Fruit fly (Drosophila melanogaster) whole organism, embryonic: ENCODE measurements around the gene CG5107.

Experiments
- Ada2b ChIP-seq: fragments of 200-800 bp; sonication (Bioruptor generic); IDR thresholded peaks from 2 replicates; pipeline ENCODE4 v1.3.6; 2022; ENCODE audit warnings: missing biosample characterization, missing genetic modification characterization
- CG12155 ChIP-seq: fragments of 200-800 bp; sonication (Bioruptor generic); optimal IDR thresholded peaks from 3 replicates; lab custom pipeline; 2016; ENCODE audit warnings: missing biosample characterization, missing genetic modification characterization
- CG12299 ChIP-seq: fragments of 200-800 bp; sonication (Bioruptor generic); optimal IDR thresholded peaks from 2 replicates; lab custom pipeline; 2018; ENCODE audit warnings: missing biosample characterization, mild to moderate bottlenecking, missing genetic modification characterization
- CG1233 ChIP-seq: fragments of 200-800 bp; sonication (Bioruptor generic); optimal IDR thresholded peaks from 4 replicates; lab custom pipeline; 2018; ENCODE audit warnings: missing biosample characterization, mild to moderate bottlenecking, missing genetic modification characterization
- CG12391 ChIP-seq: fragments of 200-800 bp; sonication (Bioruptor generic); optimal IDR thresholded peaks from 3 replicates; lab custom pipeline; 2018; ENCODE audit warnings: missing biosample characterization, mild to moderate bottlenecking, missing genetic modification characterization, moderate library complexity
- CG13775 ChIP-seq: fragments of 200-800 bp; sonication (Bioruptor generic); optimal IDR thresholded peaks from 3 replicates; lab custom pipeline; 2017; ENCODE audit warnings: missing biosample characterization, mild to moderate bottlenecking, missing genetic modification characterization
- CG14667 ChIP-seq: fragments of 200-800 bp; sonication (Bioruptor generic); IDR thresholded peaks from 2 replicates; pipeline ENCODE4 v1.3.6; 2022; ENCODE audit warnings: missing biosample characterization, missing genetic modification characterization
- CG15011 ChIP-seq: fragments of 200-800 bp; sonication (Bioruptor generic); optimal IDR thresholded peaks from 3 replicates; lab custom pipeline; 2018; ENCODE audit warnings: missing biosample characterization, mild to moderate bottlenecking, missing genetic modification characterization
- CG15269 ChIP-seq: fragments of 200-800 bp; sonication (Bioruptor generic); optimal IDR thresholded peaks from 2 replicates; lab custom pipeline; 2018; ENCODE audit warnings: missing biosample characterization, mild to moderate bottlenecking, missing genetic modification characterization, moderate library complexity
- CG15601 ChIP-seq: fragments of 200-800 bp; sonication (Bioruptor generic); optimal IDR thresholded peaks from 3 replicates; lab custom pipeline; 2019; ENCODE audit warnings: missing biosample characterization, mild to moderate bottlenecking, missing genetic modification characterization, moderate library complexity
- CG17186 ChIP-seq: fragments of 200-800 bp; sonication (Bioruptor generic); optimal IDR thresholded peaks from 3 replicates; lab custom pipeline; 2017; ENCODE audit warnings: missing biosample characterization, missing genetic modification reagents, missing genetic modification characterization
- CG3407 ChIP-seq: fragments of 200-800 bp; sonication (Bioruptor generic); optimal IDR thresholded peaks from 2 replicates; lab custom pipeline; 2018; ENCODE audit warnings: missing biosample characterization, mild to moderate bottlenecking, missing genetic modification characterization
- CG5245 ChIP-seq: fragments of 200-800 bp; sonication (Bioruptor generic); optimal IDR thresholded peaks from 3 replicates; lab custom pipeline; 2016; ENCODE audit warnings: missing biosample characterization, missing genetic modification characterization
- CG6254 ChIP-seq: fragments of 200-800 bp; sonication (Bioruptor generic); optimal IDR thresholded peaks from 3 replicates; lab custom pipeline; 2017; ENCODE audit warnings: mild to moderate bottlenecking, missing biosample characterization, missing genetic modification reagents, missing genetic modification characterization
- CG6683 ChIP-seq: fragments of 200-800 bp; sonication (Bioruptor generic); optimal IDR thresholded peaks from 2 replicates; lab custom pipeline; 2017; ENCODE audit warnings: missing biosample characterization, mild to moderate bottlenecking, missing genetic modification characterization, missing genetic modification reagents
- CG9437 ChIP-seq: fragments of 200-800 bp; sonication (Bioruptor generic); optimal IDR thresholded peaks from 2 replicates; lab custom pipeline; 2018; ENCODE audit warnings: missing biosample characterization, mild to moderate bottlenecking, missing genetic modification characterization
- CG9797 ChIP-seq: fragments of 200-800 bp; sonication (Bioruptor generic); optimal IDR thresholded peaks from 3 replicates; lab custom pipeline; 2018; ENCODE audit warnings: missing biosample characterization, mild to moderate bottlenecking, missing genetic modification characterization
- CkIIα-i1 ChIP-seq: fragments of 200-800 bp; sonication (Bioruptor generic); IDR thresholded peaks from 2 replicates; pipeline ENCODE4 v1.3.6; 2022; ENCODE audit warnings: missing biosample characterization, missing genetic modification characterization
- Dbx ChIP-seq: fragments of 200-800 bp; sonication (Bioruptor generic); IDR thresholded peaks from 3 replicates; pipeline ENCODE4 v1.3.6; 2022; ENCODE audit warnings: missing biosample characterization, missing genetic modification characterization
- Eip74EF ChIP-seq, 2 experiments: fragments of 200-800 bp in 1 of 2; fragments of >200 bp in 1 of 2; sonication (Bioruptor generic) in 1 of 2; optimal IDR thresholded peaks; 2 replicates each; lab custom pipeline; 2017 to 2019; ENCODE audit warnings: missing biosample characterization in 2 of 2, missing genetic modification characterization in 2 of 2, mild to moderate bottlenecking in 1 of 2, moderate library complexity in 1 of 2
- HmgD ChIP-seq: fragments of 200-800 bp; sonication (Bioruptor generic); optimal IDR thresholded peaks from 3 replicates; lab custom pipeline; 2016; ENCODE audit warnings: missing biosample characterization, missing genetic modification characterization
- Hmx ChIP-seq: fragments of 200-800 bp; sonication (Bioruptor generic); optimal IDR thresholded peaks from 2 replicates; lab custom pipeline; 2016; ENCODE audit warnings: missing biosample characterization, missing genetic modification characterization
- Hr51 ChIP-seq, 2 experiments: fragments of 200-800 bp; sonication (Bioruptor generic); optimal IDR thresholded peaks; 2 replicates in 1 of 2; 3 replicates in 1 of 2; lab custom pipeline; 2016 to 2018; ENCODE audit warnings: missing biosample characterization in 2 of 2, missing genetic modification characterization in 2 of 2, mild to moderate bottlenecking in 1 of 2, moderate library complexity in 1 of 2
- Jarid2 ChIP-seq: fragments of 200-800 bp; sonication (Bioruptor generic); optimal IDR thresholded peaks from 3 replicates; lab custom pipeline; 2017; ENCODE audit warnings: mild to moderate bottlenecking, missing biosample characterization, missing genetic modification reagents, missing genetic modification characterization
- Lhr ChIP-seq: fragments of 200-800 bp; sonication (Bioruptor generic); optimal IDR thresholded peaks from 3 replicates; lab custom pipeline; 2017; ENCODE audit warnings: mild to moderate bottlenecking, missing biosample characterization, missing genetic modification reagents, missing genetic modification characterization
- MBD-R2 ChIP-seq: fragments of 200-800 bp; sonication (Bioruptor generic); IDR thresholded peaks from 2 replicates; pipeline ENCODE4 v1.3.6; 2022; ENCODE audit warnings: missing biosample characterization, missing genetic modification characterization
- Med ChIP-seq: fragments of 200-800 bp; sonication (Bioruptor generic); peaks from one replicate; lab custom pipeline; 2016; ENCODE audit warnings: missing biosample characterization, missing genetic modification characterization, mild to moderate bottlenecking, inconsistent platforms, moderate library complexity
- al ChIP-seq: fragments of 200-800 bp; sonication (Bioruptor generic); IDR thresholded peaks from 2 replicates; pipeline ENCODE4 v1.3.6; 2022; ENCODE audit warnings: missing biosample characterization, missing genetic modification characterization
- ara ChIP-seq: fragments of 200-800 bp; sonication (Bioruptor generic); IDR thresholded peaks from 2 replicates; pipeline ENCODE4 v1.3.6; 2022; ENCODE audit warnings: missing biosample characterization, missing genetic modification characterization
- bcd ChIP-seq: fragments of 200-800 bp; sonication (Bioruptor generic); optimal IDR thresholded peaks from 2 replicates; lab custom pipeline; 2017; ENCODE audit warnings: missing biosample characterization, mild to moderate bottlenecking, missing genetic modification characterization
- bowl ChIP-seq: fragments of 200-800 bp; sonication (Bioruptor generic); IDR thresholded peaks from 2 replicates; pipeline ENCODE4 v1.3.6; 2022; ENCODE audit warnings: missing biosample characterization, missing genetic modification characterization
- dmrt11E ChIP-seq: fragments of 200-800 bp; sonication (Bioruptor generic); optimal IDR thresholded peaks from 3 replicates; lab custom pipeline; 2018; ENCODE audit warnings: missing biosample characterization, mild to moderate bottlenecking, missing genetic modification characterization, moderate library complexity
- fd102C ChIP-seq: fragments of 200-800 bp; sonication (Bioruptor generic); optimal IDR thresholded peaks from 2 replicates; lab custom pipeline; 2018; ENCODE audit warnings: missing biosample characterization, mild to moderate bottlenecking, missing genetic modification characterization, moderate library complexity
- gce ChIP-seq: fragments of 200-800 bp; sonication (Bioruptor generic); IDR thresholded peaks from 3 replicates; pipeline ENCODE4 v1.3.6; 2022; ENCODE audit warnings: missing biosample characterization, missing genetic modification characterization
- gcm ChIP-seq: fragments of 200-800 bp; sonication (Bioruptor generic); optimal IDR thresholded peaks from 2 replicates; lab custom pipeline; 2019; ENCODE audit warnings: missing biosample characterization, mild to moderate bottlenecking, missing genetic modification characterization, moderate library complexity
- h ChIP-seq: fragments of >200 bp; optimal IDR thresholded peaks from 2 replicates; lab custom pipeline; 2017
- hth ChIP-seq: fragments of >200 bp; optimal IDR thresholded peaks from 2 replicates; lab custom pipeline; 2017; ENCODE audit warnings: inconsistent platforms
- jing ChIP-seq: fragments of 200-800 bp; sonication (Bioruptor generic); optimal IDR thresholded peaks from 2 replicates; lab custom pipeline; 2018; ENCODE audit warnings: missing biosample characterization, mild to moderate bottlenecking, missing genetic modification characterization
- kah ChIP-seq: fragments of 200-800 bp; sonication (Bioruptor generic); optimal IDR thresholded peaks from 2 replicates; lab custom pipeline; 2018; ENCODE audit warnings: missing biosample characterization, mild to moderate bottlenecking, missing genetic modification characterization
- lilli ChIP-seq: fragments of 200-800 bp; sonication (Bioruptor generic); optimal IDR thresholded peaks from 3 replicates; lab custom pipeline; 2016; ENCODE audit warnings: missing biosample characterization, missing genetic modification characterization
- lov ChIP-seq, 2 experiments: fragments of 200-800 bp in 1 of 2; fragments of >200 bp in 1 of 2; sonication (Bioruptor generic) in 1 of 2; IDR thresholded peaks in 1 of 2; optimal IDR thresholded peaks in 1 of 2; 2 replicates in 1 of 2; 3 replicates in 1 of 2; pipeline versions ENCODE4 v1.3.6 to Lab custom; 2017 to 2022; ENCODE audit warnings: missing biosample characterization in 1 of 2, missing genetic modification characterization in 1 of 2
- pho ChIP-seq: fragments of 200-800 bp; sonication (Bioruptor generic); optimal IDR thresholded peaks from 2 replicates; lab custom pipeline; 2016; ENCODE audit warnings: missing biosample characterization, missing genetic modification characterization
- pita ChIP-seq: fragments of 200-800 bp; sonication (Bioruptor generic); optimal IDR thresholded peaks from 2 replicates; lab custom pipeline; 2017; ENCODE audit warnings: missing biosample characterization, mild to moderate bottlenecking, missing genetic modification characterization
- rib ChIP-seq: fragments of 200-800 bp; sonication (Bioruptor generic); IDR thresholded peaks from 2 replicates; pipeline ENCODE4 v1.3.6; 2022; ENCODE audit warnings: missing biosample characterization, missing genetic modification characterization
- run ChIP-seq: fragments of 200-800 bp; sonication (Bioruptor generic); optimal IDR thresholded peaks from 3 replicates; lab custom pipeline; 2018; ENCODE audit warnings: missing biosample characterization, mild to moderate bottlenecking, missing genetic modification characterization
- sens ChIP-seq: fragments of 200-800 bp; sonication (Bioruptor generic); peaks from one replicate; lab custom pipeline; 2016; ENCODE audit warnings: missing biosample characterization, missing genetic modification characterization
- sima ChIP-seq: fragments of 200-800 bp; sonication (Bioruptor generic); optimal IDR thresholded peaks from 2 replicates; lab custom pipeline; 2016; ENCODE audit warnings: missing biosample characterization, missing genetic modification characterization
- sob ChIP-seq: fragments of 200-800 bp; sonication (Bioruptor generic); IDR thresholded peaks from 2 replicates; pipeline ENCODE4 v1.3.6; 2022; ENCODE audit warnings: missing biosample characterization, missing genetic modification characterization
- twi ChIP-seq: fragments of 200-800 bp; optimal IDR thresholded peaks from 2 replicates; lab custom pipeline; 2019; ENCODE audit warnings: missing biosample characterization, mild to moderate bottlenecking, missing genetic modification characterization, moderate library complexity
- wdn ChIP-seq: fragments of 200-800 bp; sonication (Bioruptor generic); IDR thresholded peaks from 2 replicates; pipeline ENCODE4 v1.3.6; 2022; ENCODE audit warnings: missing biosample characterization, missing genetic modification characterization
- yki ChIP-seq: fragments of >200 bp; optimal IDR thresholded peaks from 3 replicates; lab custom pipeline; 2018

CG5107 gene

DNA sequence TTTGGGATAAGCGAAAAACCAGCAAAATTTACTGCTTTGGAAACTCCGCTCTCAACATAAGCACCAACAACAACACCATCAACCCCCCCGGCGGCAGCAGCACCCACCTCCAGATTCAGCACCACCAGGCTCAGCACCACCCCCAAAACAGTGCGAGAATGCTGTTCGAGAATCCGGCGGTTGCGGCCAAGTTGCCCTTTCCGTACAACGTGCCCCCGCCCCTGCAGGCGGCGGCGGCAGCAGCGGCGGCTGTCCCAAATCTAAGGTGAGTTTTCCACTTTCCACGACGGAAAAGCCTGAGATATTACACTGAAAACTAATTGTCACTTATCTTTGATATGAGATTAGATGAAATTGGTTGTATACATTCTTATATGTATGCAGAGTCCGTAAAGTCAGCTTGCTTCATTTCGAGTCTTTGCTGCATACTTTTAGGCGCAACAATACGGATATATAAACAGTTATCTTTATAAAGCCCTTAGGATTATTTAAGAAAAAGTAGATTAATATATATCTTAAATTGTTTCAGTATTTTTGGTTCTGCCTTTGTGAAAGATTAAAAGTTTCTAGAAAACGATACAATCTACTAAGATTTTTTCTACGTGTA lies 14.6 kb downstream of the CG5107 start (continued):
- no peak for TF ChIP-seq kah (GFP tag; lab: Kevin White, UChicago)
- no peak for TF ChIP-seq CG14667 (GFP tag; lab: Robert Waterston, UW)
- TF ChIP-seq Ada2b (GFP tag; lab: Robert Waterston, UW) = no peak
- no peak for TF ChIP-seq CG1233 (GFP tag; lab: Kevin White, UChicago)
- TF ChIP-seq pita (GFP tag; lab: Kevin White, UChicago) = no peak
- TF ChIP-seq Eip74EF (GFP tag; optimal IDR thresholded peaks at IDR 0.05; lab: Kevin White, UChicago) = no peak
- peak in 1 of 2 experiments; percentile 51 for TF ChIP-seq Hr51 (GFP tag; optimal IDR thresholded peaks at IDR 0.05; lab: Kevin White, UChicago)
- no peak for TF ChIP-seq lilli (GFP tag; lab: Kevin White, UChicago)
- no peak for TF ChIP-seq HmgD
- TF ChIP-seq CG15011 (GFP tag; lab: Kevin White, UChicago) = no peak
- no peak for TF ChIP-seq Dbx (GFP tag; lab: Robert Waterston, UW)
- no peak for TF ChIP-seq fd102C
- no peak for TF ChIP-seq bowl (GFP tag; lab: Robert Waterston, UW)
- TF ChIP-seq jing (GFP tag; lab: Kevin White, UChicago) = no peak
- no peak for TF ChIP-seq Jarid2 (GFP tag; lab: Kevin White, UChicago)
- no peak for TF ChIP-seq CG17186 (GFP tag; lab: Kevin White, UChicago)
- no peak for TF ChIP-seq MBD-R2 (GFP tag; lab: Robert Waterston, UW)
- no peak for TF ChIP-seq CG12155 (GFP tag; lab: Kevin White, UChicago)
- no peak for TF ChIP-seq gcm (GFP tag; lab: Kevin White, UChicago)
- no peak for TF ChIP-seq bcd (GFP tag; lab: Kevin White, UChicago)
- TF ChIP-seq CG9797 = no peak
- TF ChIP-seq twi (tag; lab: Kevin White, UChicago) = no peak
- no peak for TF ChIP-seq wdn (GFP tag; lab: Robert Waterston, UW)
- no peak for TF ChIP-seq CkIIα-i1
- TF ChIP-seq CG15269 = peak; percentile 25
- TF ChIP-seq ara (GFP tag; lab: Robert Waterston, UW) = no peak
- TF ChIP-seq hth (lab: Kevin White, UChicago) = no peak
- TF ChIP-seq rib (GFP tag; lab: Robert Waterston, UW) = no peak
- TF ChIP-seq Hmx (GFP tag; lab: Kevin White, UChicago) = no peak
- TF ChIP-seq CG5245 (GFP tag; lab: Kevin White, UChicago) = no peak
- peak; percentile 5 for TF ChIP-seq CG13775 (GFP tag; lab: Kevin White, UChicago)
- 0 out of 2 replicates have a peak, but pooled peaks have one; percentile 27 for TF ChIP-seq sob (GFP tag; lab: Robert Waterston, UW)
- no peak for TF ChIP-seq pho (GFP tag; lab: Kevin White, UChicago)
- no peak for TF ChIP-seq CG3407 (GFP tag; lab: Kevin White, UChicago)
- TF ChIP-seq gce = no peak
- no peak for TF ChIP-seq h (lab: Kevin White, UChicago)
- peak; percentile 23 for TF ChIP-seq CG12391
- no peak for TF ChIP-seq run (tag; lab: Kevin White, UChicago)
- peak; percentile 21 for TF ChIP-seq CG9437
- no peak for TF ChIP-seq sima (GFP tag; lab: Kevin White, UChicago)
- no peak for TF ChIP-seq yki
- TF ChIP-seq CG12299 (tag; lab: Kevin White, UChicago) = no peak
- TF ChIP-seq al (GFP tag; lab: Robert Waterston, UW) = no peak
- no peak for TF ChIP-seq CG6683 (GFP tag; lab: Kevin White, UChicago)
- TF ChIP-seq Lhr (GFP tag; lab: Kevin White, UChicago) = no peak
- TF ChIP-seq lov (optimal IDR thresholded peaks at IDR 0.05; lab: Kevin White, UChicago) = no peak
- TF ChIP-seq lov (GFP tag; IDR thresholded peaks at IDR 0.05; lab: Robert Waterston, UW) = no peak
- TF ChIP-seq CG6254 = peak; percentile 23
- no peak for TF ChIP-seq Med (GFP tag; lab: Kevin White, UChicago)
- peak; percentile 29 for TF ChIP-seq dmrt11E (tag; lab: Kevin White, UChicago)
- peak; percentile 24 for TF ChIP-seq CG15601
- TF ChIP-seq sens (GFP tag; lab: Kevin White, UChicago) = peak; percentile 66
